Fruit fly (Drosophila melanogaster): ENCODE results near the gene raskol.
A peak's percentile ranks its signal among the peaks of the same experiment; 100 is the strongest.

The raskol gene

dm6 chrX:17696637-17697036 lies 13.3 kb upstream of the raskol start (continued):
- TF ChIP-seq Mrtf (GFP tag; IDR thresholded peaks at IDR 0.05) (peak; percentile 32; the same call in 1 of the 3 replicates), HLH3B (GFP tag; IDR thresholded peaks at IDR 0.05) (peak; percentile 52), tio (GFP tag; optimal IDR thresholded peaks at IDR 0.05) (peak; percentile 0), CG15011 (GFP tag; optimal IDR thresholded peaks at IDR 0.05) (peak; percentile 17), CG15479 (GFP tag; optimal IDR thresholded peaks at IDR 0.05) (no peak), sisA (GFP tag; IDR thresholded peaks at IDR 0.05) (peak; percentile 27; the same call in 1 of the 2 replicates), slbo (GFP tag; IDR thresholded peaks at IDR 0.05) (peak; percentile 85), hb (GFP tag; IDR thresholded peaks at IDR 0.05; ENCODE audit: partially characterized antibody) (no peak), gcm2 (GFP tag; optimal IDR thresholded peaks at IDR 0.05) (no peak), grn (GFP tag; optimal IDR thresholded peaks at IDR 0.05) (no peak), NFAT (GFP tag; IDR thresholded peaks at IDR 0.05) (peak; percentile 73), CG8944 (GFP tag; optimal IDR thresholded peaks at IDR 0.05) (no peak), sd (tag; optimal IDR thresholded peaks at IDR 0.05) (peak; percentile 8), ci (GFP tag; IDR thresholded peaks at IDR 0.05) (peak; percentile 65; the same call in 1 of the 3 replicates), pzg (GFP tag; optimal IDR thresholded peaks at IDR 0.05) (no peak), Atf-2 (GFP tag; optimal IDR thresholded peaks at IDR 0.05) (no peak), CG3726 (GFP tag; IDR thresholded peaks at IDR 0.05) (no peak), CG15514 (GFP tag; optimal IDR thresholded peaks at IDR 0.05) (peak; percentile 21), zen2 (GFP tag; IDR thresholded peaks at IDR 0.05; ENCODE audit: partially characterized antibody) (no peak), Dbx (GFP tag; IDR thresholded peaks at IDR 0.05) (peak; percentile 65; the same call in 1 of the 3 replicates), CG11398 (GFP tag; optimal IDR thresholded peaks at IDR 0.05) (no peak), CG15696 (tag; optimal IDR thresholded peaks at IDR 0.05) (no peak), Dref (GFP tag; IDR thresholded peaks at IDR 0.05) (no peak), pum (GFP tag; optimal IDR thresholded peaks at IDR 0.05) (peak; percentile 10), CG11456 (GFP tag; IDR thresholded peaks at IDR 0.05) (no peak), CG9215 (GFP tag; IDR thresholded peaks at IDR 0.05) (peak; percentile 36; the same call in 1 of the 2 replicates), CG5180 (GFP tag; optimal IDR thresholded peaks at IDR 0.05) (no peak), sima (GFP tag; optimal IDR thresholded peaks at IDR 0.05) (no peak), CG8089 (GFP tag; optimal IDR thresholded peaks at IDR 0.05) (no peak), chinmo (GFP tag; IDR thresholded peaks at IDR 0.05; ENCODE audit: partially characterized antibody) (0 out of 4 replicates have a peak, but pooled peaks have one; percentile 25), Pdp1 (GFP tag; optimal IDR thresholded peaks at IDR 0.05) (peak in 1 of 2 experiments; percentile 39), shn (GFP tag; optimal IDR thresholded peaks at IDR 0.05) (no peak), unpg (GFP tag; optimal IDR thresholded peaks at IDR 0.05) (peak; percentile 74), CrebB (tag; optimal IDR thresholded peaks at IDR 0.05) (peak; percentile 10), D (optimal IDR thresholded peaks at IDR 0.05) (no peak), D (GFP tag; optimal IDR thresholded peaks at IDR 0.05) (no peak), salm (tag; optimal IDR thresholded peaks at IDR 0.05) (peak; percentile 36), CG6654 (GFP tag; optimal IDR thresholded peaks at IDR 0.05) (no peak), ATbp (GFP tag; optimal IDR thresholded peaks at IDR 0.05) (no peak), CG12219 (GFP tag; optimal IDR thresholded peaks at IDR 0.05) (peak; percentile 31), CG11696 (GFP tag; IDR thresholded peaks at IDR 0.05) (no peak), CG31224 (GFP tag; IDR thresholded peaks at IDR 0.05) (0 out of 2 replicates have a peak, but pooled peaks have one; percentile 24), CG2202 (tag; optimal IDR thresholded peaks at IDR 0.05) (no peak), CG34422 (GFP tag; IDR thresholded peaks at IDR 0.05) (peak; percentile 43; the same call in 1 of the 3 replicates), MTF-1 (GFP tag; optimal IDR thresholded peaks at IDR 0.05; ENCODE audit: borderline replicate concordance) (no peak), onecut (GFP tag; IDR thresholded peaks at IDR 0.05) (peak; percentile 47; the same call in 1 of the 2 replicates), HmgD (GFP tag; optimal IDR thresholded peaks at IDR 0.05) (no peak), Atf3 (GFP tag; optimal IDR thresholded peaks at IDR 0.05) (no peak), Vsx1 (GFP tag; optimal IDR thresholded peaks at IDR 0.05) (peak; percentile 16), inv (GFP tag; IDR thresholded peaks at IDR 0.05; ENCODE audit: partially characterized antibody) (no peak), h (optimal IDR thresholded peaks at IDR 0.05) (no peak)
